Worm (Caenorhabditis elegans): ENCODE measurements around the gene uev-2.

ce11 chrIII:5599958-5600357, 17.0 kb downstream of the uev-2 start, which contains the start of gene wdr-37:
- no peak for TF ChIP-seq dao-5 (tag; optimal IDR thresholded peaks at IDR 0.05)
- no peak for TF ChIP-seq W03F9.2 (tag; optimal IDR thresholded peaks at IDR 0.05)

Measured in whole organism, L4/young adult.